Fruit fly (Drosophila melanogaster): Measurements from ENCODE around the gene Neurochondrin.

The Neurochondrin gene

dm6 chr3R:6468351-6468685 is at the start of gene Neurochondrin:
TSS of gene Neurochondrin (plus strand) at chr3R:6468437.
- TF ChIP-seq insv (optimal IDR thresholded peaks at IDR 0.05) (no peak), Sin3A (optimal IDR thresholded peaks at IDR 0.05) (no peak), ttk (optimal IDR thresholded peaks at IDR 0.05) (no peak), h (optimal IDR thresholded peaks at IDR 0.05) (no peak), Myc (optimal IDR thresholded peaks at IDR 0.05) (no peak), psq (optimal IDR thresholded peaks at IDR 0.05) (no peak)

dm6 chr3R:6419103-6419502 is 49.1 kb upstream of the Neurochondrin start:
- no peak for TF ChIP-seq Sin3A (optimal IDR thresholded peaks at IDR 0.05)

- no peak for TF ChIP-seq Myc (optimal IDR thresholded peaks at IDR 0.05)
- TF ChIP-seq ttk (optimal IDR thresholded peaks at IDR 0.05), result no peak
- no peak for TF ChIP-seq psq (optimal IDR thresholded peaks at IDR 0.05)
These were observed 48.3 kb upstream of the Neurochondrin start for dm6 chr3R:6419942-6420341.

- TF ChIP-seq Myc (optimal IDR thresholded peaks at IDR 0.05), result no peak
- TF ChIP-seq Sin3A (optimal IDR thresholded peaks at IDR 0.05), result no peak
- no peak for TF ChIP-seq h (optimal IDR thresholded peaks at IDR 0.05)
- no peak for TF ChIP-seq insv (optimal IDR thresholded peaks at IDR 0.05)
- no peak for TF ChIP-seq psq (optimal IDR thresholded peaks at IDR 0.05)
- TF ChIP-seq ttk (optimal IDR thresholded peaks at IDR 0.05), result no peak
These were observed 47.0 kb upstream of the Neurochondrin start for dm6 chr3R:6421263-6421662.

dm6 chr3R:6421712-6422141 is 46.5 kb upstream of the Neurochondrin start:
- TF ChIP-seq Sin3A (optimal IDR thresholded peaks at IDR 0.05) (no peak), psq (optimal IDR thresholded peaks at IDR 0.05) (no peak), h (optimal IDR thresholded peaks at IDR 0.05) (no peak), ttk (optimal IDR thresholded peaks at IDR 0.05) (no peak), insv (optimal IDR thresholded peaks at IDR 0.05) (no peak), Myc (optimal IDR thresholded peaks at IDR 0.05) (no peak)

dm6 chr3R:6423128-6423527 is 45.1 kb upstream of the Neurochondrin start:
- TF ChIP-seq psq (optimal IDR thresholded peaks at IDR 0.05), result no peak
- no peak for TF ChIP-seq Sin3A (optimal IDR thresholded peaks at IDR 0.05)
- TF ChIP-seq h (optimal IDR thresholded peaks at IDR 0.05), result no peak
- TF ChIP-seq Myc (optimal IDR thresholded peaks at IDR 0.05), result no peak
- TF ChIP-seq ttk (optimal IDR thresholded peaks at IDR 0.05), result no peak
- no peak for TF ChIP-seq insv (optimal IDR thresholded peaks at IDR 0.05)

dm6 chr3R:6423984-6424602 is 44.1 kb upstream of the Neurochondrin start:
- TF ChIP-seq insv (optimal IDR thresholded peaks at IDR 0.05) (no peak), psq (optimal IDR thresholded peaks at IDR 0.05) (no peak), Sin3A (optimal IDR thresholded peaks at IDR 0.05) (no peak), ttk (optimal IDR thresholded peaks at IDR 0.05) (no peak), h (optimal IDR thresholded peaks at IDR 0.05) (no peak), Myc (optimal IDR thresholded peaks at IDR 0.05) (no peak)

dm6 chr3R:6425454-6426156 is 42.6 kb upstream of the Neurochondrin start:
- no peak for TF ChIP-seq insv (optimal IDR thresholded peaks at IDR 0.05)
- no peak for TF ChIP-seq Myc (optimal IDR thresholded peaks at IDR 0.05)
- no peak for TF ChIP-seq Sin3A (optimal IDR thresholded peaks at IDR 0.05)
- no peak for TF ChIP-seq psq (optimal IDR thresholded peaks at IDR 0.05)
- TF ChIP-seq h (optimal IDR thresholded peaks at IDR 0.05), result no peak
- TF ChIP-seq ttk (optimal IDR thresholded peaks at IDR 0.05), result no peak

- no peak for TF ChIP-seq insv (optimal IDR thresholded peaks at IDR 0.05)
- TF ChIP-seq Sin3A (optimal IDR thresholded peaks at IDR 0.05), result no peak
- no peak for TF ChIP-seq h (optimal IDR thresholded peaks at IDR 0.05)
- TF ChIP-seq Myc (optimal IDR thresholded peaks at IDR 0.05), result no peak
These were observed 41.9 kb upstream of the Neurochondrin start for dm6 chr3R:6426173-6426899.

dm6 chr3R:6427619-6428378 is 40.4 kb upstream of the Neurochondrin start:
- TF ChIP-seq psq (optimal IDR thresholded peaks at IDR 0.05) (no peak), Myc (optimal IDR thresholded peaks at IDR 0.05) (no peak), ttk (optimal IDR thresholded peaks at IDR 0.05) (no peak)

dm6 chr3R:6428935-6429334 is 39.3 kb upstream of the Neurochondrin start:
- no peak for TF ChIP-seq Myc (optimal IDR thresholded peaks at IDR 0.05)
- no peak for TF ChIP-seq h (optimal IDR thresholded peaks at IDR 0.05)

dm6 chr3R:6429706-6430105 is 38.5 kb upstream of the Neurochondrin start:
- TF ChIP-seq h (optimal IDR thresholded peaks at IDR 0.05) (no peak), Sin3A (optimal IDR thresholded peaks at IDR 0.05) (no peak), ttk (optimal IDR thresholded peaks at IDR 0.05) (no peak), insv (optimal IDR thresholded peaks at IDR 0.05) (no peak), Myc (optimal IDR thresholded peaks at IDR 0.05) (no peak), psq (optimal IDR thresholded peaks at IDR 0.05) (no peak)
